Fruit fly (Drosophila melanogaster): ENCODE results near the gene swm.

Gene swm

dm6 chr2L:19528308-19528707 is 35.3 kb downstream of the swm start (continued):
- peak; percentile 98 for TF ChIP-seq CG13624 (GFP tag; optimal IDR thresholded peaks at IDR 0.05)
- no peak for TF ChIP-seq Scr (GFP tag; IDR thresholded peaks at IDR 0.05; ENCODE audit: partially characterized antibody)
- TF ChIP-seq CG17568 (GFP tag; optimal IDR thresholded peaks at IDR 0.05) = peak; percentile 92
- TF ChIP-seq CTCF (GFP tag; optimal IDR thresholded peaks at IDR 0.05) = peak; percentile 45
- TF ChIP-seq Stat92E (GFP tag; optimal IDR thresholded peaks at IDR 0.05) = no peak
- peak; percentile 88 for TF ChIP-seq ab (GFP tag; optimal IDR thresholded peaks at IDR 0.05)
- TF ChIP-seq Dll (GFP tag; IDR thresholded peaks at IDR 0.05; ENCODE audit: partially characterized antibody) = no peak
- TF ChIP-seq pb (GFP tag; optimal IDR thresholded peaks at IDR 0.05) = peak; percentile 82
- TF ChIP-seq CG43689 (GFP tag; IDR thresholded peaks at IDR 0.05) = peak; percentile 83
- TF ChIP-seq Hand (GFP tag; optimal IDR thresholded peaks at IDR 0.05) = peak; percentile 96
- TF ChIP-seq abd-A (tag; optimal IDR thresholded peaks at IDR 0.05) = no peak
- TF ChIP-seq CG12299 (tag; optimal IDR thresholded peaks at IDR 0.05) = peak; percentile 95
- peak; percentile 91 for TF ChIP-seq CG2712 (tag; optimal IDR thresholded peaks at IDR 0.05)
- TF ChIP-seq CG6254 (GFP tag; optimal IDR thresholded peaks at IDR 0.05) = peak; percentile 54
- TF ChIP-seq CG8944 (GFP tag; optimal IDR thresholded peaks at IDR 0.05) = peak; percentile 87
- peak; percentile 95 for TF ChIP-seq CG6813 (GFP tag; optimal IDR thresholded peaks at IDR 0.05)
- peak; percentile 96 for TF ChIP-seq H2.0 (GFP tag; IDR thresholded peaks at IDR 0.05)
- TF ChIP-seq CG9932 (GFP tag; IDR thresholded peaks at IDR 0.05) = peak; percentile 98
- peak; percentile 98 for TF ChIP-seq mam (GFP tag; optimal IDR thresholded peaks at IDR 0.05)
- peak; percentile 87 for TF ChIP-seq CG11723 (GFP tag; optimal IDR thresholded peaks at IDR 0.05)
- peak; percentile 94 for TF ChIP-seq chm (GFP tag; IDR thresholded peaks at IDR 0.05)
- TF ChIP-seq mirr (GFP tag; optimal IDR thresholded peaks at IDR 0.05) = peak; percentile 95
- TF ChIP-seq NC2β (GFP tag; optimal IDR thresholded peaks at IDR 0.05) = peak; percentile 85
- peak; percentile 94 for TF ChIP-seq Side (GFP tag; optimal IDR thresholded peaks at IDR 0.05)
- TF ChIP-seq CG1024 (GFP tag; IDR thresholded peaks at IDR 0.05) = peak; percentile 73
- peak; percentile 93 for TF ChIP-seq esg (GFP tag; conservative IDR thresholded peaks at IDR 0.05)
- TF ChIP-seq Oli (tag; optimal IDR thresholded peaks at IDR 0.05) = peak; percentile 92
- peak; percentile 99 for TF ChIP-seq CG12769 (tag; optimal IDR thresholded peaks at IDR 0.05)
- peak; percentile 50 for TF ChIP-seq trem (tag; optimal IDR thresholded peaks at IDR 0.05)
- TF ChIP-seq croc (GFP tag; conservative IDR thresholded peaks at IDR 0.05) = peak; percentile 63; the same call in 2 of the 3 replicates
- peak; percentile 85 for TF ChIP-seq Atf3 (GFP tag; optimal IDR thresholded peaks at IDR 0.05)
- TF ChIP-seq tup (GFP tag; optimal IDR thresholded peaks at IDR 0.05) = peak; percentile 89
- TF ChIP-seq Lpt (GFP tag; optimal IDR thresholded peaks at IDR 0.05) = no peak
- peak; percentile 93 for TF ChIP-seq CG6683 (GFP tag; optimal IDR thresholded peaks at IDR 0.05)
- TF ChIP-seq CG1832 (GFP tag; optimal IDR thresholded peaks at IDR 0.05) = no peak
- TF ChIP-seq Jarid2 (GFP tag; optimal IDR thresholded peaks at IDR 0.05) = peak; percentile 76
- peak; percentile 98 for TF ChIP-seq CG7839 (tag; optimal IDR thresholded peaks at IDR 0.05)
- peak; percentile 81 for TF ChIP-seq Mes4 (GFP tag; optimal IDR thresholded peaks at IDR 0.05)
- TF ChIP-seq CG4424 (GFP tag; optimal IDR thresholded peaks at IDR 0.05) = peak; percentile 86
- peak; percentile 98 for TF ChIP-seq BtbVII (GFP tag; optimal IDR thresholded peaks at IDR 0.05)
- peak; percentile 93 for TF ChIP-seq zfh1 (GFP tag; IDR thresholded peaks at IDR 0.05)
- peak; percentile 96 for TF ChIP-seq CG12744 (GFP tag; optimal IDR thresholded peaks at IDR 0.05)
- TF ChIP-seq B-H2 (GFP tag; optimal IDR thresholded peaks at IDR 0.05) = peak; percentile 96
- TF ChIP-seq CG12236 (GFP tag; optimal IDR thresholded peaks at IDR 0.05) = peak; percentile 71
- peak; percentile 95 for TF ChIP-seq E2f1 (GFP tag; IDR thresholded peaks at IDR 0.05)
- TF ChIP-seq CG7556 (GFP tag; optimal IDR thresholded peaks at IDR 0.05) = peak; percentile 95
- TF ChIP-seq Lim3 (GFP tag; IDR thresholded peaks at IDR 0.05) = peak; percentile 79
- peak; percentile 77 for TF ChIP-seq CG8089 (GFP tag; optimal IDR thresholded peaks at IDR 0.05)
- peak; percentile 97 for TF ChIP-seq unpg (GFP tag; optimal IDR thresholded peaks at IDR 0.05)
- TF ChIP-seq rib (GFP tag; IDR thresholded peaks at IDR 0.05) = peak; percentile 98
- TF ChIP-seq CG14014 (GFP tag; IDR thresholded peaks at IDR 0.05) = peak; percentile 98
- TF ChIP-seq Ets65A (GFP tag) = peak; percentile 98

Data from whole organism, embryonic.